Fruit fly (Drosophila melanogaster) whole organism, embryonic: ENCODE measurements around the gene CG11598.
A peak's percentile ranks its signal among the peaks of the same experiment; 100 is the strongest.

Experiments
- CG1024 ChIP-seq: fragments of 200-800 bp; sonication (Bioruptor generic); IDR thresholded peaks from 2 replicates; pipeline ENCODE4 v1.3.6; 2022; ENCODE audit warnings: missing biosample characterization, missing genetic modification characterization
- CG10543 ChIP-seq: fragments of 200-800 bp; sonication (Bioruptor generic); optimal IDR thresholded peaks from 3 replicates; lab custom pipeline; 2017; ENCODE audit warnings: missing biosample characterization, mild to moderate bottlenecking, missing genetic modification characterization, moderate library complexity
- CG11085 ChIP-seq: fragments of 200-800 bp; sonication (Bioruptor generic); IDR thresholded peaks from 2 replicates; pipeline ENCODE4 v1.3.6; 2022; ENCODE audit warnings: missing biosample characterization, missing genetic modification characterization
- CG11695 ChIP-seq: fragments of 200-800 bp; sonication (Bioruptor generic); IDR thresholded peaks from 3 replicates; pipeline ENCODE4 v1.3.6; 2022; ENCODE audit warnings: missing biosample characterization, missing genetic modification characterization
- CG13424 ChIP-seq: fragments of 200-800 bp; sonication (Bioruptor generic); optimal IDR thresholded peaks from 2 replicates; lab custom pipeline; 2019; ENCODE audit warnings: missing biosample characterization, mild to moderate bottlenecking, missing genetic modification characterization, moderate library complexity
- CG15601 ChIP-seq: fragments of 200-800 bp; sonication (Bioruptor generic); optimal IDR thresholded peaks from 3 replicates; lab custom pipeline; 2019; ENCODE audit warnings: missing biosample characterization, mild to moderate bottlenecking, missing genetic modification characterization, moderate library complexity
- CG17186 ChIP-seq: fragments of 200-800 bp; sonication (Bioruptor generic); optimal IDR thresholded peaks from 3 replicates; lab custom pipeline; 2017; ENCODE audit warnings: missing biosample characterization, missing genetic modification reagents, missing genetic modification characterization
- CG17359 ChIP-seq: fragments of 200-800 bp; sonication (Bioruptor generic); optimal IDR thresholded peaks from 3 replicates; lab custom pipeline; 2018; ENCODE audit warnings: missing biosample characterization, mild to moderate bottlenecking, missing genetic modification characterization, moderate library complexity
- CG17802 ChIP-seq: fragments of 200-800 bp; sonication (Bioruptor generic); optimal IDR thresholded peaks from 2 replicates; lab custom pipeline; 2018; ENCODE audit warnings: missing biosample characterization, mild to moderate bottlenecking, missing genetic modification characterization, moderate library complexity
- CG2678 ChIP-seq: fragments of 200-800 bp; sonication (Bioruptor generic); optimal IDR thresholded peaks from 3 replicates; lab custom pipeline; 2019; ENCODE audit warnings: missing biosample characterization, mild to moderate bottlenecking, missing genetic modification characterization, moderate library complexity
- CG3407 ChIP-seq: fragments of 200-800 bp; sonication (Bioruptor generic); optimal IDR thresholded peaks from 2 replicates; lab custom pipeline; 2018; ENCODE audit warnings: missing biosample characterization, mild to moderate bottlenecking, missing genetic modification characterization
- CG34376 ChIP-seq: fragments of 200-800 bp; sonication (Bioruptor generic); optimal IDR thresholded peaks from 2 replicates; lab custom pipeline; 2018; ENCODE audit warnings: missing biosample characterization, mild to moderate bottlenecking, missing genetic modification characterization
- CG4424 ChIP-seq: fragments of 200-800 bp; sonication (Bioruptor generic); optimal IDR thresholded peaks from 3 replicates; lab custom pipeline; 2016; ENCODE audit warnings: missing biosample characterization, missing genetic modification characterization
- CHES-1-like ChIP-seq: fragments of 200-800 bp; sonication (Bioruptor generic); optimal IDR thresholded peaks from 2 replicates; lab custom pipeline; 2016; ENCODE audit warnings: missing biosample characterization, missing genetic modification characterization
- Dek ChIP-seq: fragments of 200-800 bp; sonication (Bioruptor generic); optimal IDR thresholded peaks from 3 replicates; lab custom pipeline; 2019; ENCODE audit warnings: missing biosample characterization, mild to moderate bottlenecking, missing genetic modification characterization, moderate library complexity
- Eip74EF ChIP-seq, 2 experiments: fragments of 200-800 bp in 1 of 2; fragments of >200 bp in 1 of 2; sonication (Bioruptor generic) in 1 of 2; optimal IDR thresholded peaks; 2 replicates each; lab custom pipeline; 2017 to 2019; ENCODE audit warnings: missing biosample characterization in 2 of 2, missing genetic modification characterization in 2 of 2, mild to moderate bottlenecking in 1 of 2, moderate library complexity in 1 of 2
- HmgD ChIP-seq: fragments of 200-800 bp; sonication (Bioruptor generic); optimal IDR thresholded peaks from 3 replicates; lab custom pipeline; 2016; ENCODE audit warnings: missing biosample characterization, missing genetic modification characterization
- Hr78 ChIP-seq, 2 experiments: fragments of 200-800 bp in 1 of 2; fragments of >200 bp in 1 of 2; sonication (Bioruptor generic) in 1 of 2; optimal IDR thresholded peaks; 2 replicates each; lab custom pipeline; 2017 to 2019; ENCODE audit warnings: missing biosample characterization in 2 of 2, missing genetic modification characterization in 2 of 2, mild to moderate bottlenecking in 1 of 2, moderate library complexity in 1 of 2
- MESR4 ChIP-seq: fragments of 200-800 bp; sonication (Bioruptor generic); optimal IDR thresholded peaks from 2 replicates; lab custom pipeline; 2018; ENCODE audit warnings: missing biosample characterization, mild to moderate bottlenecking, missing genetic modification characterization, moderate library complexity
- fu2 ChIP-seq: fragments of 200-800 bp; sonication (Bioruptor generic); optimal IDR thresholded peaks from 2 replicates; lab custom pipeline; 2016; ENCODE audit warnings: missing biosample characterization, missing genetic modification characterization
- her ChIP-seq: fragments of 200-800 bp; sonication (Bioruptor generic); optimal IDR thresholded peaks from 2 replicates; lab custom pipeline; 2016; ENCODE audit warnings: missing biosample characterization, missing genetic modification characterization
- ind ChIP-seq: fragments of 200-800 bp; sonication (Bioruptor generic); optimal IDR thresholded peaks from 3 replicates; lab custom pipeline; 2016; ENCODE audit warnings: missing biosample characterization, missing genetic modification characterization
- pan ChIP-seq, 4 experiments: fragments of >200 bp in 3 of 4; fragments of 200-800 bp in 1 of 4; sonication (Bioruptor generic) in 1 of 4; optimal IDR thresholded peaks in 3 of 4; IDR thresholded peaks in 1 of 4; 2 replicates each; pipeline versions ENCODE4 v1.3.6 to Lab custom; 2017 to 2022; ENCODE audit warnings: missing biosample characterization in 2 of 4, missing genetic modification characterization in 2 of 4, mixed read lengths in 1 of 4
- sens ChIP-seq: fragments of 200-800 bp; sonication (Bioruptor generic); peaks from one replicate; lab custom pipeline; 2016; ENCODE audit warnings: missing biosample characterization, missing genetic modification characterization
- slbo ChIP-seq: fragments of 200-800 bp; sonication (Bioruptor generic); IDR thresholded peaks from 2 replicates; pipeline ENCODE4 v1.3.6; 2022; ENCODE audit warnings: missing biosample characterization, missing genetic modification characterization
- sr ChIP-seq: fragments of 200-800 bp; sonication (Bioruptor generic); IDR thresholded peaks from 3 replicates; pipeline ENCODE4 v1.3.6; 2022; ENCODE audit warnings: missing biosample characterization, missing genetic modification characterization
- ssp ChIP-seq: fragments of 200-800 bp; sonication (Bioruptor generic); IDR thresholded peaks from 2 replicates; pipeline ENCODE4 v1.3.6; 2022; ENCODE audit warnings: missing biosample characterization, missing genetic modification characterization
- stwl ChIP-seq: fragments of 200-800 bp; sonication (Bioruptor generic); optimal IDR thresholded peaks from 3 replicates; lab custom pipeline; 2018; ENCODE audit warnings: missing biosample characterization, mild to moderate bottlenecking, missing genetic modification characterization, moderate library complexity
- sug ChIP-seq: fragments of 200-800 bp; optimal IDR thresholded peaks from 2 replicates; lab custom pipeline; 2019; ENCODE audit warnings: missing biosample characterization, mild to moderate bottlenecking, missing genetic modification characterization, moderate library complexity
- tin ChIP-seq: fragments of 200-800 bp; sonication (Bioruptor generic); optimal IDR thresholded peaks from 3 replicates; lab custom pipeline; 2016; ENCODE audit warnings: missing biosample characterization, missing genetic modification characterization
- trem ChIP-seq: fragments of 200-800 bp; optimal IDR thresholded peaks from 3 replicates; lab custom pipeline; 2019; ENCODE audit warnings: missing biosample characterization, mild to moderate bottlenecking, missing genetic modification characterization, moderate library complexity

Gene CG11598

dm6 chr3R:12678850-12679249 is 44.1 kb downstream of the CG11598 start, which contains the start of gene mbo (continued):
- TF ChIP-seq stwl (tag; lab: Kevin White, UChicago) (peak; percentile 85), trem (tag; lab: Kevin White, UChicago) (peak; percentile 34), pan (optimal IDR thresholded peaks at IDR 0.05; lab: Kevin White, UChicago) (no peak), pan (GFP tag; optimal IDR thresholded peaks at IDR 0.05 in 1 of 2, IDR thresholded peaks at IDR 0.05 in 1 of 2) (no peak), MESR4 (GFP tag; lab: Kevin White, UChicago) (peak; percentile 38), slbo (GFP tag; lab: Robert Waterston, UW) (no peak)

dm6 chr3R:12681275-12681674 is 46.6 kb downstream of the CG11598 start, which contains the start of gene Cyp313a4:
Gene Cyp313a4, minus strand, starts transcription at chr3R:12681375.
- no peak for TF ChIP-seq CG13424
- TF ChIP-seq ssp (GFP tag; lab: Robert Waterston, UW), result no peak
- TF ChIP-seq fu2 (GFP tag; lab: Kevin White, UChicago), result no peak
- no peak for TF ChIP-seq ind (GFP tag; lab: Kevin White, UChicago)
- no peak for TF ChIP-seq HmgD (GFP tag; lab: Kevin White, UChicago)
- no peak for TF ChIP-seq sr (GFP tag; lab: Robert Waterston, UW)
- no peak for TF ChIP-seq CG17186 (GFP tag; lab: Kevin White, UChicago)
- TF ChIP-seq CG4424 (GFP tag; lab: Kevin White, UChicago), result no peak
- TF ChIP-seq CG17802 (tag; lab: Kevin White, UChicago), result no peak
- TF ChIP-seq CG17359 (tag; lab: Kevin White, UChicago), result no peak
- no peak for TF ChIP-seq CG2678
- TF ChIP-seq tin, result no peak
- no peak for TF ChIP-seq CG10543 (GFP tag; lab: Kevin White, UChicago)
- no peak for TF ChIP-seq Dek (tag; lab: Kevin White, UChicago)
- TF ChIP-seq CG3407 (GFP tag; lab: Kevin White, UChicago), result no peak
- TF ChIP-seq CG11085 (GFP tag; lab: Robert Waterston, UW), result no peak
- TF ChIP-seq her (GFP tag; lab: Kevin White, UChicago), result no peak
- no peak for TF ChIP-seq CG1024 (GFP tag; lab: Robert Waterston, UW)
- TF ChIP-seq CG15601 (tag; lab: Kevin White, UChicago), result no peak
- no peak for TF ChIP-seq CHES-1-like (GFP tag; lab: Kevin White, UChicago)

- no peak for TF ChIP-seq CG3407 (GFP tag; lab: Kevin White, UChicago)
- TF ChIP-seq CG11695 (GFP tag; lab: Robert Waterston, UW), result 0 out of 3 replicates have a peak, but pooled peaks have one; percentile 14
- TF ChIP-seq CG10543 (GFP tag; lab: Kevin White, UChicago), result peak; percentile 36
- peak in 1 of 2 experiments; percentile 37 for TF ChIP-seq Hr78 (GFP tag; optimal IDR thresholded peaks at IDR 0.05; lab: Kevin White, UChicago)
- TF ChIP-seq sug (tag; lab: Kevin White, UChicago), result peak; percentile 54
- peak; percentile 72 for TF ChIP-seq CG34376 (GFP tag; lab: Kevin White, UChicago)
- peak in 1 of 2 experiments; percentile 7 for TF ChIP-seq Eip74EF (GFP tag; optimal IDR thresholded peaks at IDR 0.05; lab: Kevin White, UChicago)
- TF ChIP-seq sens (GFP tag; lab: Kevin White, UChicago), result peak; percentile 26
- TF ChIP-seq CG13424, result no peak
- TF ChIP-seq Dek (tag; lab: Kevin White, UChicago), result no peak
Measured at dm6 chr3R:12685290-12685689, 50.6 kb downstream of the CG11598 start.
